Worm (Caenorhabditis elegans) whole organism, L3 larva: ENCODE results near the gene Y42H9B.3.

ENCODE experiments used
- elt-3 ChIP-seq, 3 experiments: fragments of 150-350 bp in 1 of 3; sonication (generic microtip) in 2 of 3; optimal IDR thresholded peaks; 2 replicates in 2 of 3; 4 replicates in 1 of 3; lab custom pipeline; 2014 to 2017; ENCODE audit warnings: missing biosample characterization in 3 of 3, missing genetic modification characterization in 3 of 3
- fkh-10 ChIP-seq: sonication (generic microtip); optimal IDR thresholded peaks from 2 replicates; lab custom pipeline; 2017; ENCODE audit warnings: missing biosample characterization, missing genetic modification reagents, missing genetic modification characterization
- lin-39 ChIP-seq: fragments of 150-350 bp; optimal IDR thresholded peaks from 2 replicates; lab custom pipeline; 2018; ENCODE audit warnings: missing biosample characterization, missing genetic modification reagents, missing genetic modification characterization
- mdl-1 ChIP-seq: fragments of 150-350 bp; optimal IDR thresholded peaks from 2 replicates; lab custom pipeline; 2014; ENCODE audit warnings: missing biosample characterization, missing genetic modification characterization
- nhr-77 ChIP-seq: fragments of 150-350 bp; optimal IDR thresholded peaks from 2 replicates; lab custom pipeline; 2014; ENCODE audit warnings: missing biosample characterization, missing genetic modification characterization
- pha-4 ChIP-seq: fragments of 150-350 bp; optimal IDR thresholded peaks from 2 replicates; lab custom pipeline; 2014; ENCODE audit warnings: missing biosample characterization, missing genetic modification reagents, missing genetic modification characterization
- snpc-4 ChIP-seq: fragments of 150-350 bp; optimal IDR thresholded peaks from 2 replicates; lab custom pipeline; 2014; ENCODE audit warnings: missing biosample characterization, missing genetic modification characterization

- no peak for TF ChIP-seq pha-4
- no peak for TF ChIP-seq lin-39 (tag; lab: Kevin White, UChicago)
- TF ChIP-seq elt-3 (tag; optimal IDR thresholded peaks at IDR 0.05; lab: Kevin White, UChicago) = no peak
- TF ChIP-seq nhr-77 (tag; lab: Kevin White, UChicago) = no peak
- TF ChIP-seq snpc-4 (tag; lab: Kevin White, UChicago) = no peak
- no peak for TF ChIP-seq mdl-1 (tag; lab: Kevin White, UChicago)
- TF ChIP-seq fkh-10 (GFP tag; lab: Kevin White, UChicago) = no peak
Observed at ce11 chrIV:7976210-7976609, 36.0 kb downstream of the Y42H9B.3 start, which contains the start of gene F57H12.6.
